Fruit fly (Drosophila melanogaster): Measurements from ENCODE around the gene Ddr.

dm6 chr2L:6339010-6339897 lies 86.3 kb downstream of the Ddr start:
- TF ChIP-seq tai (GFP tag; optimal IDR thresholded peaks at IDR 0.05) (no peak), h (GFP tag; optimal IDR thresholded peaks at IDR 0.05) (peak; percentile 32), jim (GFP tag; optimal IDR thresholded peaks at IDR 0.05) (no peak), CG9705 (GFP tag; optimal IDR thresholded peaks at IDR 0.05) (no peak), Myc (optimal IDR thresholded peaks at IDR 0.05) (no peak), Dfd (GFP tag; optimal IDR thresholded peaks at IDR 0.05) (no peak)

Measured in whole organism, wandering third instar larva.